Worm (Caenorhabditis elegans) whole organism, young adult: Measurements from ENCODE around the gene fkb-1.
A peak's percentile ranks its signal among the peaks of the same experiment; 100 is the strongest.

ENCODE experiments used
- F22D6.2 ChIP-seq: sonication (generic microtip); optimal IDR thresholded peaks from 2 replicates; lab custom pipeline; 2016; ENCODE audit warnings: mild to moderate bottlenecking, missing genetic modification characterization, missing compliant biosample characterization
- F33H1.4 ChIP-seq: fragments of 200-800 bp; sonication (Bioruptor generic); IDR thresholded peaks from 2 replicates; pipeline ENCODE4 v1.3.6; 2022; ENCODE audit warnings: missing genetic modification reagents, missing genetic modification characterization, missing compliant biosample characterization
- F39B2.1 ChIP-seq: fragments of 200-800 bp; sonication (Bioruptor generic); IDR thresholded peaks from 2 replicates; pipeline ENCODE4 v1.3.6; 2022; ENCODE audit warnings: missing genetic modification reagents, missing genetic modification characterization, missing compliant biosample characterization
- F49E8.2 ChIP-seq: sonication (generic microtip); optimal IDR thresholded peaks from 3 replicates; lab custom pipeline; 2017; ENCODE audit warnings: missing genetic modification characterization, mild to moderate bottlenecking, missing compliant biosample characterization, antibody characterized with exemption, moderate library complexity; ENCODE audit not compliant: insufficient read depth
- F57A8.1 ChIP-seq: fragments of 200-800 bp; sonication (Bioruptor generic); optimal IDR thresholded peaks from 2 replicates; lab custom pipeline; 2018; ENCODE audit warnings: mild to moderate bottlenecking, missing genetic modification characterization, moderate library complexity, missing compliant biosample characterization
- K12H6.12 ChIP-seq: fragments of 200-800 bp; sonication (Bioruptor generic); optimal IDR thresholded peaks from 2 replicates; lab custom pipeline; 2018; ENCODE audit warnings: mild to moderate bottlenecking, missing genetic modification characterization, missing compliant biosample characterization
- Y67H2A.10 ChIP-seq: fragments of 200-800 bp; sonication (Bioruptor generic); conservative IDR thresholded peaks from 2 replicates; pipeline ENCODE4 v1.3.6; 2022; ENCODE audit warnings: missing genetic modification reagents, missing genetic modification characterization, missing compliant biosample characterization
- Y79H2A.3 ChIP-seq: fragments of 200-800 bp; sonication (Bioruptor generic); conservative IDR thresholded peaks from 2 replicates; pipeline ENCODE4 v1.3.6; 2022; ENCODE audit warnings: missing genetic modification reagents, missing genetic modification characterization, missing compliant biosample characterization
- atf-7 ChIP-seq: sonication (generic microtip); optimal IDR thresholded peaks from 2 replicates; lab custom pipeline; 2017; ENCODE audit warnings: mild to moderate bottlenecking, missing genetic modification characterization, missing compliant biosample characterization
- athp-1 ChIP-seq: sonication (generic microtip); optimal IDR thresholded peaks from 2 replicates; lab custom pipeline; 2017; ENCODE audit warnings: mild to moderate bottlenecking, missing genetic modification characterization, missing compliant biosample characterization
- attf-5 ChIP-seq: fragments of 200-800 bp; sonication (Bioruptor generic); optimal IDR thresholded peaks from 2 replicates; lab custom pipeline; 2018; ENCODE audit warnings: mild to moderate bottlenecking, missing genetic modification characterization, missing compliant biosample characterization
- bed-1 ChIP-seq: fragments of 200-800 bp; sonication (Bioruptor generic); IDR thresholded peaks from 2 replicates; pipeline ENCODE4 v1.3.6; 2022; ENCODE audit warnings: missing genetic modification reagents, missing genetic modification characterization, missing compliant biosample characterization
- cebp-1 ChIP-seq, 2 experiments: fragments of 200-800 bp in 1 of 2; sonication (Bioruptor generic) in 1 of 2; sonication (generic microtip) in 1 of 2; IDR thresholded peaks in 1 of 2; optimal IDR thresholded peaks in 1 of 2; 2 replicates each; pipeline versions ENCODE4 v1.3.6 to Lab custom; 2017 to 2022; ENCODE audit warnings: missing compliant biosample characterization in 2 of 2, missing genetic modification characterization in 2 of 2, mild to moderate bottlenecking in 1 of 2, missing genetic modification reagents in 1 of 2, moderate library complexity in 1 of 2
- ceh-58 ChIP-seq: fragments of 200-800 bp; sonication (Bioruptor generic); IDR thresholded peaks from 2 replicates; pipeline ENCODE4 v1.3.6; 2022; ENCODE audit warnings: missing genetic modification characterization, missing compliant biosample characterization
- egl-18 ChIP-seq: fragments of 200-800 bp; sonication (Bioruptor generic); IDR thresholded peaks from 2 replicates; pipeline ENCODE4 v1.3.6; 2022; ENCODE audit warnings: missing genetic modification reagents, missing genetic modification characterization, missing compliant biosample characterization
- egrh-3 ChIP-seq: fragments of 200-800 bp; sonication (Bioruptor generic); IDR thresholded peaks from 2 replicates; pipeline ENCODE4 v1.3.6; 2022; ENCODE audit warnings: missing genetic modification reagents, missing genetic modification characterization, missing compliant biosample characterization
- ekl-4 ChIP-seq: fragments of 200-800 bp; sonication (Bioruptor generic); IDR thresholded peaks from 2 replicates; pipeline ENCODE4 v1.3.6; 2022; ENCODE audit warnings: missing genetic modification reagents, missing genetic modification characterization, missing compliant biosample characterization
- ets-4 ChIP-seq: fragments of 200-800 bp; sonication (Bioruptor generic); optimal IDR thresholded peaks from 2 replicates; lab custom pipeline; 2018; ENCODE audit warnings: mild to moderate bottlenecking, missing genetic modification characterization, missing compliant biosample characterization
- him-1 ChIP-seq: sonication (generic microtip); optimal IDR thresholded peaks from 2 replicates; lab custom pipeline; 2016; ENCODE audit warnings: missing genotype, missing genetic modification reagents, missing genetic modification characterization, missing compliant biosample characterization
- hlh-12 ChIP-seq: sonication (generic microtip); optimal IDR thresholded peaks from 2 replicates; lab custom pipeline; 2016; ENCODE audit warnings: missing genetic modification characterization, missing compliant biosample characterization
- hmg-1.2 ChIP-seq: fragments of 200-800 bp; sonication (Bioruptor generic); IDR thresholded peaks from 2 replicates; pipeline ENCODE4 v1.3.6; 2022; ENCODE audit warnings: missing genetic modification reagents, missing genetic modification characterization, missing compliant biosample characterization
- hrde-1 ChIP-seq: sonication (generic microtip); optimal IDR thresholded peaks from 2 replicates; lab custom pipeline; 2016; ENCODE audit warnings: missing genetic modification characterization, mild to moderate bottlenecking, missing compliant biosample characterization, moderate library complexity, missing genotype, missing genetic modification reagents, borderline replicate concordance
- lin-40 ChIP-seq: sonication (generic microtip); optimal IDR thresholded peaks from 2 replicates; lab custom pipeline; 2016; ENCODE audit warnings: missing genetic modification characterization, mild to moderate bottlenecking, missing compliant biosample characterization, missing genotype, missing genetic modification reagents
- lin-54 ChIP-seq: fragments of 200-800 bp; sonication (Bioruptor generic); optimal IDR thresholded peaks from 2 replicates; lab custom pipeline; 2018; ENCODE audit warnings: mild to moderate bottlenecking, missing genetic modification characterization, missing compliant biosample characterization
- lsl-1 ChIP-seq: fragments of 200-800 bp; sonication (Bioruptor generic); optimal IDR thresholded peaks from 2 replicates; lab custom pipeline; 2018; ENCODE audit warnings: mild to moderate bottlenecking, missing genetic modification characterization, moderate library complexity, missing compliant biosample characterization
- madf-10 ChIP-seq: sonication (generic microtip); optimal IDR thresholded peaks from 2 replicates; lab custom pipeline; 2016; ENCODE audit warnings: mild to moderate bottlenecking, missing genetic modification characterization, missing compliant biosample characterization
- madf-3 ChIP-seq: fragments of 200-800 bp; sonication (Bioruptor generic); IDR thresholded peaks from 2 replicates; pipeline ENCODE4 v1.3.6; 2022; ENCODE audit warnings: missing genetic modification reagents, missing genetic modification characterization, missing compliant biosample characterization
- madf-8 ChIP-seq: fragments of 200-800 bp; sonication (Bioruptor generic); conservative IDR thresholded peaks from 2 replicates; pipeline ENCODE4 v1.3.6; 2022; ENCODE audit warnings: missing genetic modification reagents, missing genetic modification characterization, missing compliant biosample characterization
- mcd-1 ChIP-seq: fragments of 200-800 bp; sonication (Bioruptor generic); IDR thresholded peaks from 2 replicates; pipeline ENCODE4 v1.3.6; 2022; ENCODE audit warnings: missing genetic modification reagents, missing genetic modification characterization, missing compliant biosample characterization
- nhr-179 ChIP-seq: sonication (generic microtip); optimal IDR thresholded peaks from 2 replicates; lab custom pipeline; 2016; ENCODE audit warnings: mild to moderate bottlenecking, missing genetic modification characterization, missing compliant biosample characterization
- pbrm-1 ChIP-seq: fragments of 200-800 bp; sonication (Bioruptor generic); IDR thresholded peaks from 2 replicates; pipeline ENCODE4 v1.3.6; 2022; ENCODE audit warnings: missing genetic modification reagents, missing genetic modification characterization, missing compliant biosample characterization
- pha-4 ChIP-seq: fragments of 150-350 bp; sonication (generic microtip); optimal IDR thresholded peaks from 2 replicates; lab custom pipeline; 2014; ENCODE audit warnings: missing biosample characterization, missing genetic modification reagents, missing genetic modification characterization
- rpc-1 ChIP-seq, 2 experiments: fragments of 150-350 bp in 1 of 2; sonication (generic microtip) in 1 of 2; optimal IDR thresholded peaks; 2 replicates each; lab custom pipeline; 2014 to 2018; ENCODE audit warnings: missing biosample characterization in 1 of 2, missing genetic modification characterization in 1 of 2, missing genetic modification reagents in 1 of 2, missing genotype in 1 of 2
- snpc-1.3 ChIP-seq: sonication (generic microtip); optimal IDR thresholded peaks from 2 replicates; lab custom pipeline; 2017; ENCODE audit warnings: missing genetic modification characterization, mild to moderate bottlenecking, missing compliant biosample characterization, antibody characterized with exemption, moderate library complexity, missing genotype, missing genetic modification reagents; ENCODE audit not compliant: insufficient read depth
- snpc-3.4 ChIP-seq: sonication (generic microtip); optimal IDR thresholded peaks from 2 replicates; lab custom pipeline; 2017; ENCODE audit warnings: missing genetic modification characterization, mild to moderate bottlenecking, missing compliant biosample characterization, antibody characterized with exemption, moderate library complexity, missing genotype, missing genetic modification reagents
- somi-1 ChIP-seq: fragments of 200-800 bp; sonication (Bioruptor generic); optimal IDR thresholded peaks from 2 replicates; lab custom pipeline; 2018; ENCODE audit warnings: mild to moderate bottlenecking, missing genetic modification characterization, missing compliant biosample characterization
- sptf-2 ChIP-seq: fragments of 200-800 bp; sonication (Bioruptor generic); optimal IDR thresholded peaks from 2 replicates; lab custom pipeline; 2018; ENCODE audit warnings: mild to moderate bottlenecking, missing genetic modification characterization, missing compliant biosample characterization
- tbx-9 ChIP-seq: sonication (generic microtip); optimal IDR thresholded peaks from 2 replicates; lab custom pipeline; 2016; ENCODE audit warnings: borderline replicate concordance, missing genetic modification characterization, inconsistent platforms, missing compliant biosample characterization
- zfh-2 ChIP-seq: fragments of 200-800 bp; sonication (Bioruptor generic); conservative IDR thresholded peaks from 2 replicates; pipeline ENCODE4 v1.3.6; 2022; ENCODE audit warnings: missing genetic modification reagents, missing genetic modification characterization, missing compliant biosample characterization
- ztf-22 ChIP-seq: fragments of 200-800 bp; sonication (Bioruptor generic); optimal IDR thresholded peaks from 2 replicates; lab custom pipeline; 2018; ENCODE audit warnings: mild to moderate bottlenecking, missing genetic modification characterization, moderate library complexity, missing compliant biosample characterization
- ztf-25 ChIP-seq: fragments of 200-800 bp; sonication (Bioruptor generic); IDR thresholded peaks from 2 replicates; pipeline ENCODE4 v1.3.6; 2022; ENCODE audit warnings: missing genetic modification reagents, missing genetic modification characterization, missing compliant biosample characterization

fkb-1 gene

DNA sequence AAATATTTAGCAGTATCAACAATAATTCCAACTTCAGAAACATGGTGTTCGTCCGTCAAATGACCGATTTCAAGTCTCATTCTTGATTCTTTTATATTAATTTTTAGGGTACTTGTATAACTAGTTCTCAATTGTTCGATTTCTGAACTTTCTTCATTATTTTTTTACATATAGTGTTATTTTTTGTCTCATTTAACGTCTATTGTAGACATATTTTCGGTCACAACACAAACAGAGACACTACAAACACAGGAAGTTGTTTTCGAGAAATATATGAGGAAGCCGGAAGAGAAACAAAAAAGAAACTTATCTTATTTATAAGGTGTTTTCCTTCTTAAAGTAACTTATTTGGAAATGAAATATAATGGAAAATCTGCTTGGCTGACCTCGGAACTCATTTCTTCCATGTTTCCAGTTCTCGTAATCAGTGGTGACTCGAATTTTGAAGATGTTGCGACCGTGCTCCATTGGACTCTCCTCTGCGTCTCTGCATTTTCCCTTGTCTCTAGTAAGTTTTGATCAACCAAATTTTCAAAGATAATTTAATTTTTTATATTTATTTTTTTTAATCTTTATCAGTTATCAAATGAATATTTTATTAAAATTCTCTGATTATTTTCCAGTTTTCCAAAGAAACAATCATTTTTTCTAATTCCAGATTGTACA lies 17.4 kb downstream of the fkb-1 start, which contains the start of the genes F36H1.12 and lin-3 (continued):
- no peak for TF ChIP-seq zfh-2 (GFP tag; lab: Robert Waterston, UW)
- no peak for TF ChIP-seq Y79H2A.3
- TF ChIP-seq ekl-4 (GFP tag; lab: Robert Waterston, UW), result no peak
- peak; percentile 20; the same call in 1 of the 2 replicates for TF ChIP-seq madf-8 (GFP tag; lab: Robert Waterston, UW)
- TF ChIP-seq egl-18 (GFP tag; lab: Robert Waterston, UW), result no peak
- TF ChIP-seq F39B2.1 (GFP tag; lab: Robert Waterston, UW), result no peak
- TF ChIP-seq F33H1.4, result peak; percentile 51; the same call in 1 of the 2 replicates
- TF ChIP-seq mcd-1 (GFP tag; lab: Robert Waterston, UW), result peak; percentile 73
- no peak for TF ChIP-seq sptf-2 (GFP tag; lab: Kevin White, UChicago)
- TF ChIP-seq madf-10 (tag; lab: Kevin White, UChicago), result no peak
- peak; percentile 60 for TF ChIP-seq lsl-1
- TF ChIP-seq lin-40 (tag; lab: Kevin White, UChicago), result no peak
- no peak for TF ChIP-seq tbx-9 (tag; lab: Kevin White, UChicago)
- TF ChIP-seq atf-7 (tag; lab: Kevin White, UChicago), result no peak

DNA sequence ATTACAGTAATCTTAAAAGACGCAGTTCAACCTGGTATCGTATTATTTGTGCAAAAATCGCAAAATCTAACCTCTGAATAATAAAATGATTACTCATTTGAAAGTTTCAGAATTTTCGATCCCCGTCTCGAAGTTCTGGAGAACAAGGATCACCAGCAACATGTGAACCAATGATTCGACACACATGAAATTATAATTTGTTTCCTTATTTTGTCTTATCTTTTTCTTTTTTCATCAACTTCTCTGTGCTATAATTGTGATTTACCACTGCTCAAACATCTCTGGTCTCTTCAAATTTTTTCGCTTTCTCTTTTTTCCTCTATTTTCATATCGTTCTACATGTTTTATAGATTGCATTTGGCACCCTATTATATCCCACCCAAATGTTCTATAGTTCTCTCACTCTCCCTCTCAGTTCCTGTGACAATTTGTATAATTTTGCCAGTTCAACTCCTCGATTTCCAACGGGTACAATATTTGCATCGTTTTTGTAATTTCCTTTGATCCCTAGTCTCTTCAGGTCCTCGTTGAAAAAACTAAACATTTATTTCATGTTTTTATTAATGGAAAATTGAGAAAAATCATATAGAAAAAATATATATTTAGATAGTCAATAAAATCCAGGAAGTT lies 26.7 kb downstream of the fkb-1 start:
- TF ChIP-seq madf-3, result 0 out of 2 replicates have a peak, but pooled peaks have one; percentile 3
- TF ChIP-seq pha-4 (tag; lab: Kevin White, UChicago), result no peak
- TF ChIP-seq, all 124 proteins: peak for 1

DNA sequence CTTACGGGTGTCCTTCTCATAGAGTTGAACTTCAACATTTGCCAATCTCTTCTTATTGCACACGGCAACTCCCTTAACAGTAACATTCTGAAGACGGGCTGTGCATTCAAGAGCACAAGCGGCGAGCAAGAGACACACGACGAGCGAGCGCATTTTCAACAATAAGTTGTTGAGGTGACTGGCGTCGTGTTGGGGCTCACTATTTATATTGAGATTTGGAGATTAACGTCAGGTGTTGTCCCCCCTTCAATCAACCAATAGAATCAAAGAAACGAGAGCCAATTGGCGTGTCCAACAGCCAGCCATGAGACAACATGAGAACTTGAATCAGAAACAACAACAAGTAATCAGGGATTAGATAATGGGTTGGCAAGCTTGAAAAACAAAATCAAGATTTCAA lies 27.6 kb downstream of the fkb-1 start, which contains the start of gene ttr-16:
Gene ttr-16 (minus strand): TSS at position 176 of the 400 bp plus-strand sequence.
- TF ChIP-seq nhr-179 (no peak), snpc-3.4 (tag; lab: Kevin White, UChicago) (no peak), F49E8.2 (no peak), bed-1 (no peak), ztf-22 (GFP tag; lab: Kevin White, UChicago) (no peak), hmg-1.2 (GFP tag; lab: Robert Waterston, UW) (no peak), ceh-58 (GFP tag; lab: Robert Waterston, UW) (no peak), him-1 (tag; lab: Kevin White, UChicago) (no peak), ztf-25 (no peak), K12H6.12 (tag; lab: Kevin White, UChicago) (no peak), F57A8.1 (GFP tag; lab: Kevin White, UChicago) (no peak), attf-5 (GFP tag; lab: Kevin White, UChicago) (no peak), egrh-3 (GFP tag; lab: Robert Waterston, UW) (no peak), rpc-1 (optimal IDR thresholded peaks at IDR 0.05; lab: Kevin White, UChicago) (no peak), rpc-1 (tag; optimal IDR thresholded peaks at IDR 0.05; lab: Kevin White, UChicago) (no peak), Y67H2A.10 (GFP tag; lab: Robert Waterston, UW) (no peak), hrde-1 (tag; lab: Kevin White, UChicago) (no peak)

DNA sequence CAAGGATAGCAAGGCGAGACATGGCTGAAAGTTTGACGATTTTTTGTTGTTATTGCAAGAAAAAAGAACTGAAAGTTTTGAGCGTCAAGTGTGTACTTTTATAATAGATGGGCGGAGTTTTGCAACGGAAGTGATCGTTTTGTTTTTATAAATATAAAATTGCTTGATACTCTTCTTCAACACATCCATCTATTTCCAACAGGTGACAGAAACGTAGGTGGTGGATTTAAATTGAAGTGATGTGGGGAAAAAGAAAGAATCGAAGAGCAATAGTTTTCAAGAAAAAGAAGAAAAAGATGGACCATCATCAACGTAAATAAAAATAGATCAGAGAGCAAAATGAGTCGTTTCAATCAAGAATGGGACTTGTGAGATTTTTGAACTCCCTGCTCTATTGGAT lies 30.6 kb downstream of the fkb-1 start, which contains the start of gene ttr-17:
Gene ttr-17 (minus strand): TSS at position 24 of the 400 bp plus-strand sequence.
- TF ChIP-seq pbrm-1 (GFP tag; lab: Robert Waterston, UW) (no peak), athp-1 (tag; lab: Kevin White, UChicago) (no peak), lsl-1 (no peak), cebp-1 (GFP tag; IDR thresholded peaks at IDR 0.05; lab: Robert Waterston, UW) (no peak), cebp-1 (tag; optimal IDR thresholded peaks at IDR 0.05; lab: Kevin White, UChicago) (no peak), tbx-9 (tag; lab: Kevin White, UChicago) (no peak), lin-54 (GFP tag; lab: Kevin White, UChicago) (no peak), hlh-12 (tag; lab: Kevin White, UChicago) (no peak), somi-1 (GFP tag; lab: Kevin White, UChicago) (no peak), F49E8.2 (no peak), snpc-1.3 (no peak), F22D6.2 (tag; lab: Kevin White, UChicago) (no peak), ets-4 (GFP tag; lab: Kevin White, UChicago) (no peak)
